Fruit fly (Drosophila melanogaster): Measurements from ENCODE around the gene CG4880.

Gene CG4880

DNA sequence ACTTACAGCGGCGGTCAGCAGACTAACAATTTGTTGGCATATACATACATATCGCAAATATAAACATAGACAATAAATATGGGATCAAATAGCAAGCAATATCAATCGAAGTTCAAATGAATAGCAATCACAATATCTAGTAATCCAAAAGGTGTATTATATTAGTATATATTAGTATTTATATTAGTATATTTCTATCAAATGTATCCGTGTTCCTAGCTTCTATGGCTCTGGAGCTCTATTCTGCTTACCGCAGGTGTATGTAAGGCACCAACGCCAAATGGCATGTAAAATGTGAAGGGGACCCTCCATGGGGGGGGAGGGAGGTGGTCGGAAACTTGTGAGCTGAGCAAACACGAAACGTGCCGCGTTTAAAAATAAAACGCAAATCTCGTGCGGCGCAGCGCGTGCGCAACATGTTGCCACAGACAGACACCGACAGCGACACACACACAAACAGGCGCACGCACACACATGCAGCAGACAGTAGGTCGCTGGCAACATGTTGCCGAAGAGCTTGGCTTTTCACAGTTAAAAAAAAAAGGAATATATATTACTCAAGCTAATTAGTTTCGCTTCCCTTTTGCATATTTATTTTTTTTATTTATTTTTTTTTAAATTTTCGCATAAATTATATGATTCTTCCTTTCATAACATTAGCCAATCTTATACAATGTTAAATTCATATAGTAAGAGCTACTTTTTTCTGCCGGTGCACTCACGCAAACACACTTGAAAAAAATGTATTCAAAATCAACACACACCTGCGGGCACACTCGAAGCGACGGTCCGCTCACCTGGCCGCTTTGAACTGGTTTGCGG lies 44.1 kb downstream of the CG4880 start:
- TF ChIP-seq psq (optimal IDR thresholded peaks at IDR 0.05) = no peak
- no peak for TF ChIP-seq insv (optimal IDR thresholded peaks at IDR 0.05)
- no peak for TF ChIP-seq h (optimal IDR thresholded peaks at IDR 0.05)
- TF ChIP-seq Sin3A (optimal IDR thresholded peaks at IDR 0.05) = no peak
- no peak for TF ChIP-seq ttk (optimal IDR thresholded peaks at IDR 0.05)
- TF ChIP-seq Myc (optimal IDR thresholded peaks at IDR 0.05) = no peak

DNA sequence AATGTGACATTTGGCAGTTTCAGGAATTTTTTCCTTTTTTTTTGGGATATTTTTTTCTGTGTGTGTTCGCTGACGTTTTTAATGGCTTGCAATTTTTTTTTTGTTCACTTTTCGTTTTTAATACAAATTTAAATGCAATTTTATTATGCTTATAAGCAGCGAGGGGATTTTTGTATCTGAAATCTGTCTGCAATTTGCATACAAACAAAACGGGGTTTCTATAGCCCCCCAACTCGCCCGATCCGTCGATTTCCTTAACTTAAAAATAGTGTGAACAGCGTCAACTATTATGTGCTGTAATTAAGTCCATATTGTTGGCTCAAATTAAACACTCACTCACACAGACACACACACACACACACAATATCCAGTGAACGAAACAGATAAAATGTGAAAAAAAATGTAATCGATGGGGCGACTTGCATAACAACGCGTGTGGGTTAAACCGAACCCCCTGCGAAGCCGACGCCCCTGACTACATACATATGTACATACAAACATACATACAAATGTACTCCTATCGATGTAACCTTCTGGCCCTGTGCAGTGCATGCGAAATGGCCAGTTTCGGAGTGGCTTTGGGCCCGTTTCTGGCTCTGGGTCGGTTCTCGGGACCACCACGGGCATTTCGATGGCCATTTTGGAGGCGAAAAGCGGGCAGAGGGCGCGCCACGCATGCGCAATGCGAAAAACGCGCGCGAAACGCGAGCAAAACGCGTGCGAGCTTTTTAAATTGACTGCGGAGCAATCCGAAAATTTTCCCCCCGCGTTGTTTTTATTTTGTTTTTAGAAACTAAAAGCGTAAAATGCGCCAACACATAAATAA lies 45.6 kb downstream of the CG4880 start:
- TF ChIP-seq Sin3A (optimal IDR thresholded peaks at IDR 0.05) (no peak), h (optimal IDR thresholded peaks at IDR 0.05) (no peak), psq (optimal IDR thresholded peaks at IDR 0.05) (no peak), Myc (optimal IDR thresholded peaks at IDR 0.05) (no peak), ttk (optimal IDR thresholded peaks at IDR 0.05) (no peak), insv (optimal IDR thresholded peaks at IDR 0.05) (no peak)

DNA sequence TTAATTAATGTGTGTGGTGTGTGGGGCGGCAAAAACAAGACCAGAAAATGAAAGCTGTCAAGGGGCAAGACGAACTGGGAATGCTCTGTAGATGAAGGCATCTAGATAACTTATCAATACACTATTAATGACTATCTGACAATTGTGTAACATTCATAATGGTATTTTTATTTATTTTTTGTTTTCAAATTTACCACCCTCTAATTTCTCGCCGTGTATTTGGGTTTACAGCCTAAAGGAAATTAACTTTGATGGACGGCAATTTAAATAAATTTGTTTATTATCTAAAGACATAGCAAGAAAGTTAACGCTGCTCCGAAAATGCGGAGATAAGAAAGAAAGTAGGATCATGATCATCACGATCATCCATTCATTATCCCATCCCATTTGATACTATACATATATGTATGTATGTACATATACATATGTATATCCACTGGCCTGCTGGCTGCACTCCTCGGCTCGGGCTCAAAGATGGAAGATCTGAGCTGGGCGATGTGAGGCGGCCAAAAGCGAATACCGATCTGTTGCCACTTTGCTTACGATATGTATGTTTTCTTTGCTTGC lies 46.3 kb downstream of the CG4880 start:
- TF ChIP-seq psq (optimal IDR thresholded peaks at IDR 0.05) (no peak), ttk (optimal IDR thresholded peaks at IDR 0.05) (no peak), Sin3A (optimal IDR thresholded peaks at IDR 0.05) (no peak), Myc (optimal IDR thresholded peaks at IDR 0.05) (no peak), h (optimal IDR thresholded peaks at IDR 0.05) (no peak)

DNA sequence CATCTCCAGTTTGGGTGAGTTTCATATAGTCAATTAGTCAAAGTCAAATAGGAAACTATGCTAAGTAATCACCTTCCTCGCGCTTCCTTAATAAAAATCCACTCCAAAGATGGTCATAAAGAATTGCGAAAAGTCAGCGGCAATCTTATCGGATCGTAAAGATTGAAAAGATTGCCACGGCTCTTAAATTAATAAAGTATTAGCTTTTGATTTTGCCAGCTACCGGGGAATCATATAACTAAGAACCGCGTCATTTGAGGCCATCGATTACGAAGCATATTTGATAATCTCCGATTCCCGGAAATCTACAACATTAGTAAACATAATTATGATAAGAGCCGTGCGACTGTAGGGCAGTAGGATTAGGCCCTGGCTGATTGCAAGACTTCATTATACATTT lies 47.8 kb downstream of the CG4880 start:
- no peak for TF ChIP-seq Sin3A (optimal IDR thresholded peaks at IDR 0.05)
- TF ChIP-seq insv (optimal IDR thresholded peaks at IDR 0.05) = no peak
- no peak for TF ChIP-seq psq (optimal IDR thresholded peaks at IDR 0.05)
- TF ChIP-seq Myc (optimal IDR thresholded peaks at IDR 0.05) = no peak
- no peak for TF ChIP-seq ttk (optimal IDR thresholded peaks at IDR 0.05)
- no peak for TF ChIP-seq h (optimal IDR thresholded peaks at IDR 0.05)

DNA sequence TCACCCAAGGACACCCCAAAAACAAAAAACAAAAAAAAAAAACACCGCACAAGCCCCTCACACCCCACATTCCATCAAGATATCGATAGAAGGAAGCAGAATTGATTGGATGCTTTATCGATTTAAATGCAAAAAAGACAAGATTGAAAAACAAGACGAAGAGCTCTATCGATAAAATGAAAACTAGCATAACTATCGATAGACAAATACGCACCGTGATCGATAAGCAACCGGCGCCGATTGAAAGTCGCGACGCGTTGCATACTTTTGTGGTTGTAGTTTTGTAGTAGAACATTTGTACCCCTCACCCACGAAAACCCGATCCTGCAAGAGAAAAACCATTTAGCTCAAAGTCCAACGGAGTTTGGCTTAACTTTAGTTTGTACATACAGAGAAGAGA lies 50.1 kb downstream of the CG4880 start:
- TF ChIP-seq Sin3A (optimal IDR thresholded peaks at IDR 0.05) (no peak), psq (optimal IDR thresholded peaks at IDR 0.05) (no peak), Myc (optimal IDR thresholded peaks at IDR 0.05) (no peak), ttk (optimal IDR thresholded peaks at IDR 0.05) (no peak), h (optimal IDR thresholded peaks at IDR 0.05) (no peak), insv (optimal IDR thresholded peaks at IDR 0.05) (no peak)

Data from Kc167 (cell line).